Worm (Caenorhabditis elegans) whole organism, L4/young adult: Measurements from ENCODE around the gene hyls-1.

Experiments
- dao-5 ChIP-seq: sonication (generic microtip); optimal IDR thresholded peaks from 2 replicates; lab custom pipeline; 2016; ENCODE audit warnings: missing genotype, missing genetic modification characterization, moderate library complexity, missing compliant biosample characterization
- him-1 ChIP-seq: sonication (generic microtip); optimal IDR thresholded peaks from 2 replicates; lab custom pipeline; 2016; ENCODE audit warnings: missing genotype, missing genetic modification reagents, missing genetic modification characterization, missing compliant biosample characterization

DNA sequence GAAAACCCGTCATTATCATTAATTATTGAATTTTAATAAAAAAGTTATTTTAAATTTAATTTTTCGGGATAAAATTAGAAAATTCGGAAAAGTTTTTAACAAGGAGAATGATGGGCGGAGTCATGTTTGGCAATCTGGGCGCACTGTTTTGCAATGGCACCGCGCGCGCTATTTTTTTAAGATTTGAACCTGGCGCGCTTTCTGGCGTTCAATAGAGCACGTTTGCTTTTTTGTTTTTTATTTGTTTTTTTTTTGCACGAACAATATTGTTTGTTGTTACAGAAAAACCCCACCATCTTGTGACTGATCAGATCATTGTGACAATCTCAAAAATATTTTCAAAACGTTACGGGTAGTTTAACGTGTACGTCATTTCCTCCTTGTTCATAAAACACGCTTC is at the start of gene hyls-1:
- TF ChIP-seq dao-5 (no peak), him-1 (no peak)
